Comparison of ENCODE assay signal across 1 fruit fly cellular context in genomic region chr3L:3397849-3398248, dm6.
TF ChIP-seq lines count a peak whose summit lies in the region.

No protein-coding gene starts in this region.

TF ChIP-seq in whole organism, embryonic, 481 proteins besides CTCF, POLR2A, EP300 and RAD21 (continued from another document and continues in another):
- TF ChIP-seq Usf (GFP tag; optimal IDR thresholded peaks at IDR 0.05; lab: Kevin White, UChicago) (no peak), CG17912 (GFP tag; optimal IDR thresholded peaks at IDR 0.05; lab: Kevin White, UChicago) (no peak), Nf-YC (tag; optimal IDR thresholded peaks at IDR 0.05; lab: Kevin White, UChicago) (no peak), CG12769 (tag; optimal IDR thresholded peaks at IDR 0.05; lab: Kevin White, UChicago) (no peak), abd-A (tag; optimal IDR thresholded peaks at IDR 0.05; lab: Kevin White, UChicago) (no peak), tup (GFP tag; optimal IDR thresholded peaks at IDR 0.05; lab: Kevin White, UChicago) (no peak), Optix (GFP tag; IDR thresholded peaks at IDR 0.05; lab: Robert Waterston, UW) (no peak), CkIIα-i1 (GFP tag; IDR thresholded peaks at IDR 0.05; lab: Robert Waterston, UW) (no peak), gt (GFP tag; IDR thresholded peaks at IDR 0.05; lab: Robert Waterston, UW) (no peak), Gug (GFP tag; IDR thresholded peaks at IDR 0.05; lab: Robert Waterston, UW) (no peak), CG14710 (tag; optimal IDR thresholded peaks at IDR 0.05; lab: Kevin White, UChicago) (peak; percentile 22), Dbx (GFP tag; IDR thresholded peaks at IDR 0.05; lab: Robert Waterston, UW) (no peak), Lhr (GFP tag; optimal IDR thresholded peaks at IDR 0.05; lab: Kevin White, UChicago) (no peak), CG10543 (GFP tag; optimal IDR thresholded peaks at IDR 0.05; lab: Kevin White, UChicago) (no peak), CG1792 (GFP tag; optimal IDR thresholded peaks at IDR 0.05; lab: Kevin White, UChicago) (no peak), so (GFP tag; IDR thresholded peaks at IDR 0.05; lab: Robert Waterston, UW) (no peak), CG30403 (GFP tag; optimal IDR thresholded peaks at IDR 0.05; lab: Kevin White, UChicago) (no peak), vnd (GFP tag; IDR thresholded peaks at IDR 0.05; lab: Robert Waterston, UW; ENCODE audit: partially characterized antibody) (no peak), gcm2 (GFP tag; optimal IDR thresholded peaks at IDR 0.05; lab: Kevin White, UChicago) (no peak), CG13775 (GFP tag; optimal IDR thresholded peaks at IDR 0.05; lab: Kevin White, UChicago) (peak; percentile 5), CG7786 (GFP tag; optimal IDR thresholded peaks at IDR 0.05; lab: Kevin White, UChicago) (peak; percentile 3), CG2120 (GFP tag; optimal IDR thresholded peaks at IDR 0.05; lab: Kevin White, UChicago) (no peak), pfk (GFP tag; optimal IDR thresholded peaks at IDR 0.05; lab: Kevin White, UChicago) (no peak), gsb-n (tag; optimal IDR thresholded peaks at IDR 0.05; lab: Kevin White, UChicago) (no peak), CG2875 (GFP tag; optimal IDR thresholded peaks at IDR 0.05; lab: Kevin White, UChicago) (peak; percentile 3), CG12391 (tag; optimal IDR thresholded peaks at IDR 0.05; lab: Kevin White, UChicago) (peak; percentile 15), mld (GFP tag; IDR thresholded peaks at IDR 0.05; lab: Robert Waterston, UW; ENCODE audit: partially characterized antibody) (no peak), CG1024 (GFP tag; IDR thresholded peaks at IDR 0.05; lab: Robert Waterston, UW) (no peak), CG11398 (GFP tag; optimal IDR thresholded peaks at IDR 0.05; lab: Kevin White, UChicago) (no peak), cwo (GFP tag; optimal IDR thresholded peaks at IDR 0.05; lab: Kevin White, UChicago) (no peak), eve (GFP tag; optimal IDR thresholded peaks at IDR 0.05; lab: Kevin White, UChicago) (no peak), ac (GFP tag; optimal IDR thresholded peaks at IDR 0.05; lab: Kevin White, UChicago) (peak; percentile 55), sens-2 (GFP tag; IDR thresholded peaks at IDR 0.05; lab: Robert Waterston, UW) (no peak), grn (GFP tag; optimal IDR thresholded peaks at IDR 0.05; lab: Kevin White, UChicago) (no peak), CG6765 (GFP tag; optimal IDR thresholded peaks at IDR 0.05; lab: Kevin White, UChicago) (no peak), scrt (GFP tag; optimal IDR thresholded peaks at IDR 0.05; lab: Kevin White, UChicago) (no peak), hbn (GFP tag; IDR thresholded peaks at IDR 0.05; lab: Robert Waterston, UW; ENCODE audit: partially characterized antibody) (no peak), slbo (GFP tag; IDR thresholded peaks at IDR 0.05; lab: Robert Waterston, UW) (no peak), Sry-β (GFP tag; optimal IDR thresholded peaks at IDR 0.05; lab: Kevin White, UChicago) (no peak), luna (GFP tag; optimal IDR thresholded peaks at IDR 0.05; lab: Kevin White, UChicago) (no peak), jigr1 (GFP tag; IDR thresholded peaks at IDR 0.05; lab: Robert Waterston, UW) (no peak), Eip74EF (GFP tag; optimal IDR thresholded peaks at IDR 0.05; lab: Kevin White, UChicago) (no peak), btn (GFP tag; optimal IDR thresholded peaks at IDR 0.05; lab: Kevin White, UChicago) (no peak), hkb (optimal IDR thresholded peaks at IDR 0.05; lab: Kevin White, UChicago) (no peak), hkb (GFP tag; IDR thresholded peaks at IDR 0.05; lab: Robert Waterston, UW) (no peak), ATbp (GFP tag; optimal IDR thresholded peaks at IDR 0.05; lab: Kevin White, UChicago) (no peak), HHEX (GFP tag; optimal IDR thresholded peaks at IDR 0.05; lab: Kevin White, UChicago) (no peak), gcm (GFP tag; optimal IDR thresholded peaks at IDR 0.05; lab: Kevin White, UChicago) (no peak), Nf-YA (GFP tag; IDR thresholded peaks at IDR 0.05; lab: Robert Waterston, UW) (no peak), crc (GFP tag; optimal IDR thresholded peaks at IDR 0.05; lab: Kevin White, UChicago) (no peak), CG10979 (tag; optimal IDR thresholded peaks at IDR 0.05; lab: Kevin White, UChicago) (peak; percentile 43), BtbVII (GFP tag; optimal IDR thresholded peaks at IDR 0.05; lab: Kevin White, UChicago) (no peak), fd96Cb (tag; optimal IDR thresholded peaks at IDR 0.05; lab: Kevin White, UChicago) (peak; percentile 3), bsh (GFP tag; optimal IDR thresholded peaks at IDR 0.05; lab: Kevin White, UChicago) (peak; percentile 37 to 71), CG8089 (GFP tag; optimal IDR thresholded peaks at IDR 0.05; lab: Kevin White, UChicago) (no peak), slou (GFP tag; optimal IDR thresholded peaks at IDR 0.05; lab: Kevin White, UChicago) (no peak), Hmr (GFP tag; optimal IDR thresholded peaks at IDR 0.05; lab: Kevin White, UChicago) (no peak), inv (GFP tag; IDR thresholded peaks at IDR 0.05; lab: Robert Waterston, UW; ENCODE audit: partially characterized antibody) (no peak), CG13123 (GFP tag; optimal IDR thresholded peaks at IDR 0.05; lab: Kevin White, UChicago) (no peak), Camta (GFP tag; optimal IDR thresholded peaks at IDR 0.05; lab: Kevin White, UChicago) (no peak), Jarid2 (GFP tag; optimal IDR thresholded peaks at IDR 0.05; lab: Kevin White, UChicago) (no peak), Sox100B (GFP tag; optimal IDR thresholded peaks at IDR 0.05; lab: Kevin White, UChicago) (no peak), maf-S (GFP tag; optimal IDR thresholded peaks at IDR 0.05; lab: Kevin White, UChicago) (no peak), CG2202 (tag; optimal IDR thresholded peaks at IDR 0.05; lab: Kevin White, UChicago) (no peak), E2f1 (GFP tag; IDR thresholded peaks at IDR 0.05; lab: Robert Waterston, UW) (no peak), CG32532 (GFP tag; IDR thresholded peaks at IDR 0.05; lab: Robert Waterston, UW) (no peak), CG17361 (GFP tag; IDR thresholded peaks at IDR 0.05; lab: Robert Waterston, UW) (no peak), Spps (tag; optimal IDR thresholded peaks at IDR 0.05; lab: Kevin White, UChicago) (no peak), CG7928 (GFP tag; optimal IDR thresholded peaks at IDR 0.05; lab: Kevin White, UChicago) (no peak), CG1233 (GFP tag; optimal IDR thresholded peaks at IDR 0.05; lab: Kevin White, UChicago) (no peak), CG3065 (GFP tag; optimal IDR thresholded peaks at IDR 0.05; lab: Kevin White, UChicago) (no peak), psq (GFP tag; optimal IDR thresholded peaks at IDR 0.05; lab: Kevin White, UChicago) (no peak), CG5180 (GFP tag; optimal IDR thresholded peaks at IDR 0.05; lab: Kevin White, UChicago) (no peak), CG16779 (GFP tag; IDR thresholded peaks at IDR 0.05; lab: Robert Waterston, UW) (no peak), CG31224 (GFP tag; IDR thresholded peaks at IDR 0.05; lab: Robert Waterston, UW) (no peak), shn (GFP tag; optimal IDR thresholded peaks at IDR 0.05; lab: Kevin White, UChicago) (no peak), C15 (GFP tag; IDR thresholded peaks at IDR 0.05; lab: Robert Waterston, UW) (no peak), Drgx (GFP tag; IDR thresholded peaks at IDR 0.05; lab: Robert Waterston, UW) (peak; percentile 63), sob (GFP tag; IDR thresholded peaks at IDR 0.05; lab: Robert Waterston, UW) (no peak), klu (GFP tag; IDR thresholded peaks at IDR 0.05; lab: Robert Waterston, UW) (no peak), CG15073 (GFP tag; optimal IDR thresholded peaks at IDR 0.05; lab: Kevin White, UChicago) (no peak), her (GFP tag; optimal IDR thresholded peaks at IDR 0.05; lab: Kevin White, UChicago) (no peak), Aef1 (GFP tag; IDR thresholded peaks at IDR 0.05; lab: Robert Waterston, UW) (no peak), Max (GFP tag; optimal IDR thresholded peaks at IDR 0.05; lab: Kevin White, UChicago) (no peak), CG8765 (GFP tag; IDR thresholded peaks at IDR 0.05; lab: Robert Waterston, UW) (no peak), pzg (GFP tag; optimal IDR thresholded peaks at IDR 0.05; lab: Kevin White, UChicago) (no peak), Doc3 (GFP tag; IDR thresholded peaks at IDR 0.05; lab: Robert Waterston, UW; ENCODE audit: partially characterized antibody) (no peak), ash1 (GFP tag; optimal IDR thresholded peaks at IDR 0.05; lab: Kevin White, UChicago) (no peak), CG9727 (GFP tag; optimal IDR thresholded peaks at IDR 0.05; lab: Kevin White, UChicago) (peak; percentile 50), Chrac-16 (GFP tag; optimal IDR thresholded peaks at IDR 0.05; lab: Kevin White, UChicago) (peak; percentile 23), aop (GFP tag; IDR thresholded peaks at IDR 0.05; lab: Robert Waterston, UW) (no peak), CG10366 (GFP tag; IDR thresholded peaks at IDR 0.05; lab: Robert Waterston, UW) (no peak), CG2199 (GFP tag; IDR thresholded peaks at IDR 0.05; lab: Robert Waterston, UW) (no peak), B-H1 (GFP tag; IDR thresholded peaks at IDR 0.05; lab: Robert Waterston, UW) (no peak), CG15514 (GFP tag; optimal IDR thresholded peaks at IDR 0.05; lab: Kevin White, UChicago) (no peak), grau (tag; optimal IDR thresholded peaks at IDR 0.05; lab: Kevin White, UChicago) (peak; percentile 7), CG7357 (GFP tag; IDR thresholded peaks at IDR 0.05; lab: Robert Waterston, UW) (no peak), ap (GFP tag; IDR thresholded peaks at IDR 0.05; lab: Robert Waterston, UW) (no peak), Hr3 (GFP tag; optimal IDR thresholded peaks at IDR 0.05; lab: Kevin White, UChicago) (no peak), zen (tag; optimal IDR thresholded peaks at IDR 0.05; lab: Kevin White, UChicago) (peak; percentile 28), Poxn (GFP tag; IDR thresholded peaks at IDR 0.05; lab: Robert Waterston, UW) (no peak), CG4707 (GFP tag; optimal IDR thresholded peaks at IDR 0.05; lab: Kevin White, UChicago) (no peak), CG3995 (GFP tag; optimal IDR thresholded peaks at IDR 0.05; lab: Kevin White, UChicago) (no peak), CG3163 (GFP tag; optimal IDR thresholded peaks at IDR 0.05; lab: Kevin White, UChicago) (no peak), CG4820 (GFP tag; optimal IDR thresholded peaks at IDR 0.05; lab: Kevin White, UChicago) (no peak), CG15479 (GFP tag; optimal IDR thresholded peaks at IDR 0.05; lab: Kevin White, UChicago) (no peak), CG3847 (GFP tag; IDR thresholded peaks at IDR 0.05; lab: Robert Waterston, UW) (no peak), CG11723 (GFP tag; optimal IDR thresholded peaks at IDR 0.05; lab: Kevin White, UChicago) (no peak), CG12236 (GFP tag; optimal IDR thresholded peaks at IDR 0.05; lab: Kevin White, UChicago) (no peak), dpn (GFP tag; optimal IDR thresholded peaks at IDR 0.05; lab: Kevin White, UChicago) (no peak), kni (GFP tag; optimal IDR thresholded peaks at IDR 0.05; lab: Kevin White, UChicago) (no peak), E2f2 (GFP tag; IDR thresholded peaks at IDR 0.05; lab: Robert Waterston, UW) (no peak), CG6272 (GFP tag; IDR thresholded peaks at IDR 0.05; lab: Robert Waterston, UW) (no peak), CG6254 (GFP tag; optimal IDR thresholded peaks at IDR 0.05; lab: Kevin White, UChicago) (no peak), jing (GFP tag; optimal IDR thresholded peaks at IDR 0.05; lab: Kevin White, UChicago) (no peak), tll (GFP tag; optimal IDR thresholded peaks at IDR 0.05; lab: Kevin White, UChicago) (no peak), pum (GFP tag; optimal IDR thresholded peaks at IDR 0.05; lab: Kevin White, UChicago) (no peak), sc (optimal IDR thresholded peaks at IDR 0.05; lab: Kevin White, UChicago) (no peak), sc (GFP tag; optimal IDR thresholded peaks at IDR 0.05; lab: Kevin White, UChicago) (no peak), CG13296 (GFP tag; optimal IDR thresholded peaks at IDR 0.05; lab: Kevin White, UChicago) (no peak), CG13894 (tag; optimal IDR thresholded peaks at IDR 0.05; lab: Kevin White, UChicago) (no peak), Xrp1 (GFP tag; IDR thresholded peaks at IDR 0.05; lab: Robert Waterston, UW) (peak; percentile 59; the same call in 1 of the 2 replicates), oc (tag; optimal IDR thresholded peaks at IDR 0.05; lab: Kevin White, UChicago) (no peak), Ets65A (GFP tag; lab: Kevin White, UChicago) (no peak), B-H2 (GFP tag; optimal IDR thresholded peaks at IDR 0.05; lab: Kevin White, UChicago) (no peak), CG17802 (tag; optimal IDR thresholded peaks at IDR 0.05; lab: Kevin White, UChicago) (no peak), ro (GFP tag; IDR thresholded peaks at IDR 0.05; lab: Robert Waterston, UW) (no peak), zfh1 (GFP tag; IDR thresholded peaks at IDR 0.05; lab: Robert Waterston, UW) (peak; percentile 58; the same call in 2 of the 3 replicates), chn (GFP tag; optimal IDR thresholded peaks at IDR 0.05; lab: Kevin White, UChicago) (peak; percentile 24), mirr (GFP tag; optimal IDR thresholded peaks at IDR 0.05; lab: Kevin White, UChicago) (no peak), sug (tag; optimal IDR thresholded peaks at IDR 0.05; lab: Kevin White, UChicago) (no peak), CG4854 (GFP tag; optimal IDR thresholded peaks at IDR 0.05; lab: Kevin White, UChicago) (no peak), phol (tag; optimal IDR thresholded peaks at IDR 0.05; lab: Kevin White, UChicago) (peak; percentile 29), lov (optimal IDR thresholded peaks at IDR 0.05; lab: Kevin White, UChicago) (no peak), lov (GFP tag; IDR thresholded peaks at IDR 0.05; lab: Robert Waterston, UW) (0 out of 3 replicates have a peak, but pooled peaks have one; percentile 36), seq (GFP tag; IDR thresholded peaks at IDR 0.05; lab: Robert Waterston, UW) (no peak), chinmo (GFP tag; IDR thresholded peaks at IDR 0.05; lab: Robert Waterston, UW; ENCODE audit: partially characterized antibody) (no peak), Mes4 (GFP tag; optimal IDR thresholded peaks at IDR 0.05; lab: Kevin White, UChicago) (no peak), pros (GFP tag; optimal IDR thresholded peaks at IDR 0.05; lab: Kevin White, UChicago) (no peak), CG3407 (GFP tag; optimal IDR thresholded peaks at IDR 0.05; lab: Kevin White, UChicago) (no peak), sd (tag; optimal IDR thresholded peaks at IDR 0.05; lab: Kevin White, UChicago) (no peak), fd102C (GFP tag; optimal IDR thresholded peaks at IDR 0.05; lab: Kevin White, UChicago) (peak; percentile 11)
